Worm (Caenorhabditis elegans): ENCODE results near the gene lipl-5.

The lipl-5 gene

DNA sequence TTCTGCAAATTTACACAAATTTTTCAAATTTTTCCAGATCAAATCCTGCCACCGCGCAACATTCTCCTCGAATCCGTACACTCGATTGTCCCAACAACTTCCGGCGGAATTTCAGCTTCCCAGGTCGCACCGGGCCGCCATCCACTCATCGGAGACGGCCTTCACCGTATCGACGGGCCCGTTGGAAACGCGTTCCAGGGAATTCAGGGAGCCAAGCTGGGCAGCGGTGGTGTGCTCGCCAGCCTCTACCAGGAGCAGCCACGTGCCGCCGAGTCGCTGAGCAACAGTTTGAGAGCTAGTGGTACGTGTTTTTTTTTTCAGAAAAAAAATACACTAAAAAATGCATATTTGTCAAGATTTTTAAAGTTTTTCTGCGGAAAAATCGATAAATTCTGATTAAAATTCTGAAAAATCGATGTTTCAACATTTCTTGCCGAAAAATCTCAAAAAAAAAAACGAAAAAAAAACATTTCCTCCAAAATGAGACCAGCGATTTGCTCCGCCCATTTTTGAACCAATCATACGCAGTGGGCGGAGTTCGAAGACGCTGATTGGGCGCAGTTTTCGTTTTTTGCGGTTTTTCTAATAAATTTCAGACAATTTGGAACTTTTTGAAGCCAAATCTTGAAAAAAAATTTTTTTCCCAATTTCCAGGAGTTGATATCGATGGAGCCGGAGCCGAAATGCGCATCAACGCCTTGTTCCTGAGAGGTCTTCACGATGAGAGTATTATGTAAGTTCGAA is 28.4 kb upstream of the lipl-5 start:
- peak; percentile 65 for TF ChIP-seq nfya-1 (tag; optimal IDR thresholded peaks at IDR 0.05)
- no peak for TF ChIP-seq ets-4 (tag; optimal IDR thresholded peaks at IDR 0.05)

DNA sequence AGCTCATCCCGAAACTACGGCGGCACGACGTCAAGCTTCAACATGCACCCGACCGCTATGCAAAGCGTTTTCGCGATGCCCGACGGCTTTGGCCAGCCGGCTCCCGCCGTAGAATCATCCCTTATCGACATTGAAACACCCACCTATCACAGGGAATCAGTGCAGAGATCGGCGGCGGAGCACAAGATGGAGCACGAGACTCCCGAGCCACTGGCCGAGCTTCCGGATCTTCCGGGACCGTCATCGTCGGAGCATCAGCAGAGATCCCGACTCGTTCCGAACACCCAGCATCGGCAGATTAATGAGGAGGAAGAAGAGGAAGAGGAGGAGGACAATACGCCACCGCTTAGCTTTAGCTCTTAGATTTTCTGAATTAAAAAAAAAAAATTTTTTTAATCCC is 27.1 kb upstream of the lipl-5 start:
- TF ChIP-seq nhr-11 (tag; optimal IDR thresholded peaks at IDR 0.05) = no peak
- TF ChIP-seq ceh-18 (tag; optimal IDR thresholded peaks at IDR 0.05) = no peak
- TF ChIP-seq sox-4 (tag; optimal IDR thresholded peaks at IDR 0.05) = no peak
- no peak for TF ChIP-seq unc-55 (GFP tag; optimal IDR thresholded peaks at IDR 0.05)
- no peak for TF ChIP-seq fax-1 (tag; optimal IDR thresholded peaks at IDR 0.05)
- TF ChIP-seq sdc-2 (tag; optimal IDR thresholded peaks at IDR 0.05) = no peak
- TF ChIP-seq hlh-8 (tag; optimal IDR thresholded peaks at IDR 0.05) = no peak

DNA sequence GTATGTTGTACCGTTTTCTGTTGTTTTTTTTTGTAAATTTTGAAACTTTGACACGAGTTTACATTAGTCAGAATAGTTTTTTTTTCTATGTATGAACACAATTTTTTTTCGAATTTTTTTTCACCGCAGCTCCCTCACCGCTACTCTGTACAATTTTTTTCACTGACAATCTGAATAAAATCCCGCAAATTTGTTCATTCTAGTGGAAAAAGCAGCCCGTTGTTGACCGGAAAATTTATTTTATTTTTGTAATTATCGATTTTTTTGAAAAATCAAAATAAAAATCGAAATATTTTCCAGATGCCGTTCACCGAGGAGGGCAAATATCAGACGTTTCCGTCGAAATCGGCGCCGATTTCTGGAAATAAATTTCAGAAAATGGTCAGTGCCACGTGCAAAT is 26.1 kb upstream of the lipl-5 start, which contains the start of gene T22H9.1:
T22H9.1 (plus strand) TSS at position 301 of the 400 bp plus-strand sequence.
- no peak for TF ChIP-seq gmeb-2 (tag; optimal IDR thresholded peaks at IDR 0.05)
- no peak for TF ChIP-seq npax-4 (tag; optimal IDR thresholded peaks at IDR 0.05)
- no peak for TF ChIP-seq eyg-1 (tag; optimal IDR thresholded peaks at IDR 0.05)
- no peak for TF ChIP-seq ceh-9 (tag; optimal IDR thresholded peaks at IDR 0.05)
- TF ChIP-seq nfya-1 (tag; optimal IDR thresholded peaks at IDR 0.05) = no peak
- no peak for TF ChIP-seq che-1 (tag; optimal IDR thresholded peaks at IDR 0.05)
- no peak for TF ChIP-seq elt-4 (tag; optimal IDR thresholded peaks at IDR 0.05)
- TF ChIP-seq sdc-2 (tag; optimal IDR thresholded peaks at IDR 0.05) = no peak
- no peak for TF ChIP-seq fkh-10 (GFP tag; optimal IDR thresholded peaks at IDR 0.05)
- no peak for TF ChIP-seq madf-2 (tag; optimal IDR thresholded peaks at IDR 0.05)

DNA sequence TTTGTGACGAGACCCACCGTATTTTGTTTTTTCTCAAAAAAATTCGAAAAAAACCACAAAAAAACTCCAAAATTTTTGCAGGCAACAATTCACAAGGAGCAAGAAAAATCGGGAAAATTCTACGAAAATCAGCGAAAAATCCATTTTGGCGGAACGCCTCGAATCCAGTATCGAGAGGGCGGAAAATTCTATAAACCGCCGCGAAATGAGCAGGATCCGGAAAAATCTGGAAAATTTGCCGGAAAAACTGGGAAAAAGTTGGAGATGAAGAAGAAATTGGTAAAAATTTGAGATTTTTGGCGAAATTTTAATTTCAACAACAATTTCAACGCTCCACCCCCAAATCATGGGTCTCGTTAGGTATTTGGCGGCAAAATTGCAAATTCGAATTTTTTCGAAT is 25.5 kb upstream of the lipl-5 start:
- TF ChIP-seq fkh-6 (tag; optimal IDR thresholded peaks at IDR 0.05) (no peak), rnt-1 (tag; optimal IDR thresholded peaks at IDR 0.05) (no peak), zip-5 (tag; optimal IDR thresholded peaks at IDR 0.05) (no peak), ama-1 (optimal IDR thresholded peaks at IDR 0.05) (no peak), dmd-4 (tag; optimal IDR thresholded peaks at IDR 0.05; ENCODE audit: borderline replicate concordance) (no peak), Y22D7AL.16 (tag; optimal IDR thresholded peaks at IDR 0.05) (no peak), ceh-14 (tag; optimal IDR thresholded peaks at IDR 0.05) (no peak), ceh-9 (tag; optimal IDR thresholded peaks at IDR 0.05) (no peak), ttx-3 (tag; optimal IDR thresholded peaks at IDR 0.05) (no peak), syd-9 (tag; optimal IDR thresholded peaks at IDR 0.05) (no peak), eyg-1 (tag; optimal IDR thresholded peaks at IDR 0.05) (no peak), tbx-2 (tag; optimal IDR thresholded peaks at IDR 0.05) (no peak), T23F11.4 (GFP tag; optimal IDR thresholded peaks at IDR 0.05) (no peak), ztf-16 (tag; optimal IDR thresholded peaks at IDR 0.05) (no peak), C08G9.2 (tag; optimal IDR thresholded peaks at IDR 0.05) (no peak), unc-42 (tag; optimal IDR thresholded peaks at IDR 0.05) (no peak)

DNA sequence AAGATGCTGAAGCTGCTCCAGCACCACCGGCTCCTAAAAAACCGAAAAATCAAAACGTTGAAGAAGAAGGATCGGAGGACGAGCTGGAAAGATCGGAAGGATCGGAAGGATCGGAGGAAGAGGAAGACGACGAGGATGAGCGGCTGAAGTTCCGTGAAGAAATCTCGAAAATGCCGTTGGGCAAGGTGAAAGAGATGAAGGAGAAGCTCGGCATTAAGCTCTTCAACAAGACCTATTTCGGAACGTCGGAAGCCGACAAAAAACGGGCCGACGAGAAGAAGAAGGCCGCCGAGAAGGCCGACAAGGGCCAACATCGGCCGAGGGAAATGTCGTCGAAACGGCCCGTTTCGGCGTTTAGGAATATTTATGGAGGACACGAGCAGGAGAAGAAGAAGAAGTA is 24.3 kb upstream of the lipl-5 start:
- TF ChIP-seq lin-11 (tag; optimal IDR thresholded peaks at IDR 0.05) = no peak
- no peak for TF ChIP-seq ceh-2 (tag; optimal IDR thresholded peaks at IDR 0.05)
- no peak for TF ChIP-seq T23F11.4 (GFP tag; optimal IDR thresholded peaks at IDR 0.05)
- no peak for TF ChIP-seq F13H6.1 (tag; optimal IDR thresholded peaks at IDR 0.05)
- TF ChIP-seq ttx-3 (tag; optimal IDR thresholded peaks at IDR 0.05) = no peak
- no peak for TF ChIP-seq nfya-1 (tag; optimal IDR thresholded peaks at IDR 0.05)
- TF ChIP-seq pha-2 (tag; optimal IDR thresholded peaks at IDR 0.05) = no peak
- TF ChIP-seq fax-1 (tag; optimal IDR thresholded peaks at IDR 0.05) = no peak
- TF ChIP-seq che-1 (tag; optimal IDR thresholded peaks at IDR 0.05) = no peak
- TF ChIP-seq pha-4 (tag; optimal IDR thresholded peaks at IDR 0.05) = no peak
- TF ChIP-seq hlh-15 (tag; optimal IDR thresholded peaks at IDR 0.05) = no peak
- no peak for TF ChIP-seq ceh-18 (tag; optimal IDR thresholded peaks at IDR 0.05)
- no peak for TF ChIP-seq ceh-48 (tag; optimal IDR thresholded peaks at IDR 0.05)
- no peak for TF ChIP-seq pqm-1 (tag; optimal IDR thresholded peaks at IDR 0.05)
- TF ChIP-seq unc-86 (tag; optimal IDR thresholded peaks at IDR 0.05) = no peak
